Fruit fly (Drosophila melanogaster): ENCODE measurements around the gene CG8661.

dm6 chrX:17300609-17301208, 16.4 kb upstream of the CG8661 start:
- TF ChIP-seq h (optimal IDR thresholded peaks at IDR 0.05) (no peak), Myc (optimal IDR thresholded peaks at IDR 0.05) (no peak), ttk (optimal IDR thresholded peaks at IDR 0.05) (no peak), psq (optimal IDR thresholded peaks at IDR 0.05) (no peak)
